Worm (Caenorhabditis elegans) whole organism, young adult: Measurements from ENCODE around the gene egl-27.
A peak's percentile ranks its signal among the peaks of the same experiment; 100 is the strongest.

Experiments
- B0336.3 ChIP-seq: fragments of 200-800 bp; sonication (Bioruptor generic); IDR thresholded peaks from 2 replicates; pipeline ENCODE4 v1.3.6; 2022; ENCODE audit warnings: missing genetic modification characterization, missing compliant biosample characterization
- F33H1.4 ChIP-seq: fragments of 200-800 bp; sonication (Bioruptor generic); IDR thresholded peaks from 2 replicates; pipeline ENCODE4 v1.3.6; 2022; ENCODE audit warnings: missing genetic modification reagents, missing genetic modification characterization, missing compliant biosample characterization
- F57A8.1 ChIP-seq: fragments of 200-800 bp; sonication (Bioruptor generic); optimal IDR thresholded peaks from 2 replicates; lab custom pipeline; 2018; ENCODE audit warnings: mild to moderate bottlenecking, missing genetic modification characterization, moderate library complexity, missing compliant biosample characterization
- K12H6.12 ChIP-seq: fragments of 200-800 bp; sonication (Bioruptor generic); optimal IDR thresholded peaks from 2 replicates; lab custom pipeline; 2018; ENCODE audit warnings: mild to moderate bottlenecking, missing genetic modification characterization, missing compliant biosample characterization
- T26A5.8 ChIP-seq: sonication (generic microtip); optimal IDR thresholded peaks from 2 replicates; lab custom pipeline; 2016; ENCODE audit warnings: missing genetic modification characterization, missing compliant biosample characterization
- Y53F4B.3 ChIP-seq: fragments of 200-800 bp; sonication (Bioruptor generic); IDR thresholded peaks from 2 replicates; pipeline ENCODE4 v1.3.6; 2022; ENCODE audit warnings: missing genetic modification reagents, missing genetic modification characterization, missing compliant biosample characterization
- atf-7 ChIP-seq: sonication (generic microtip); optimal IDR thresholded peaks from 2 replicates; lab custom pipeline; 2017; ENCODE audit warnings: mild to moderate bottlenecking, missing genetic modification characterization, missing compliant biosample characterization
- attf-5 ChIP-seq: fragments of 200-800 bp; sonication (Bioruptor generic); optimal IDR thresholded peaks from 2 replicates; lab custom pipeline; 2018; ENCODE audit warnings: mild to moderate bottlenecking, missing genetic modification characterization, missing compliant biosample characterization
- bed-2 ChIP-seq: fragments of 200-800 bp; sonication (Bioruptor generic); IDR thresholded peaks from 2 replicates; pipeline ENCODE4 v1.3.6; 2022; ENCODE audit warnings: missing genetic modification reagents, missing genetic modification characterization, missing compliant biosample characterization
- cebp-1 ChIP-seq, 2 experiments: fragments of 200-800 bp in 1 of 2; sonication (Bioruptor generic) in 1 of 2; sonication (generic microtip) in 1 of 2; IDR thresholded peaks in 1 of 2; optimal IDR thresholded peaks in 1 of 2; 2 replicates each; pipeline versions ENCODE4 v1.3.6 to Lab custom; 2017 to 2022; ENCODE audit warnings: missing compliant biosample characterization in 2 of 2, missing genetic modification characterization in 2 of 2, mild to moderate bottlenecking in 1 of 2, missing genetic modification reagents in 1 of 2, moderate library complexity in 1 of 2
- ceh-58 ChIP-seq: fragments of 200-800 bp; sonication (Bioruptor generic); IDR thresholded peaks from 2 replicates; pipeline ENCODE4 v1.3.6; 2022; ENCODE audit warnings: missing genetic modification characterization, missing compliant biosample characterization
- chd-7 ChIP-seq: sonication (generic microtip); optimal IDR thresholded peaks from 2 replicates; lab custom pipeline; 2016; ENCODE audit warnings: mild to moderate bottlenecking, missing genetic modification characterization, moderate library complexity, missing compliant biosample characterization
- die-1 ChIP-seq: sonication (generic microtip); optimal IDR thresholded peaks from 2 replicates; lab custom pipeline; 2016; ENCODE audit warnings: missing genotype, mild to moderate bottlenecking, missing genetic modification characterization, missing compliant biosample characterization
- dpl-1 ChIP-seq: fragments of 150-350 bp; optimal IDR thresholded peaks from 2 replicates; lab custom pipeline; 2014; ENCODE audit warnings: missing biosample characterization, missing genetic modification reagents, missing genetic modification characterization
- ets-4 ChIP-seq: fragments of 200-800 bp; sonication (Bioruptor generic); optimal IDR thresholded peaks from 2 replicates; lab custom pipeline; 2018; ENCODE audit warnings: mild to moderate bottlenecking, missing genetic modification characterization, missing compliant biosample characterization
- gei-17 ChIP-seq: fragments of 200-800 bp; sonication (Bioruptor generic); optimal IDR thresholded peaks from 2 replicates; lab custom pipeline; 2018; ENCODE audit warnings: mild to moderate bottlenecking, missing genetic modification characterization, missing compliant biosample characterization
- hmg-1.2 ChIP-seq: fragments of 200-800 bp; sonication (Bioruptor generic); IDR thresholded peaks from 2 replicates; pipeline ENCODE4 v1.3.6; 2022; ENCODE audit warnings: missing genetic modification reagents, missing genetic modification characterization, missing compliant biosample characterization
- let-607 ChIP-seq, 2 experiments: fragments of 200-800 bp in 1 of 2; sonication (Bioruptor generic) in 1 of 2; sonication (generic microtip) in 1 of 2; optimal IDR thresholded peaks; 2 replicates each; lab custom pipeline; 2016 to 2018; ENCODE audit warnings: mild to moderate bottlenecking in 2 of 2, missing compliant biosample characterization in 2 of 2, missing genetic modification characterization in 2 of 2, moderate library complexity in 2 of 2, missing genotype in 1 of 2
- lin-40 ChIP-seq: sonication (generic microtip); optimal IDR thresholded peaks from 2 replicates; lab custom pipeline; 2016; ENCODE audit warnings: missing genetic modification characterization, mild to moderate bottlenecking, missing compliant biosample characterization, missing genotype, missing genetic modification reagents
- lin-54 ChIP-seq: fragments of 200-800 bp; sonication (Bioruptor generic); optimal IDR thresholded peaks from 2 replicates; lab custom pipeline; 2018; ENCODE audit warnings: mild to moderate bottlenecking, missing genetic modification characterization, missing compliant biosample characterization
- lir-1 ChIP-seq: fragments of 200-800 bp; sonication (Bioruptor generic); conservative IDR thresholded peaks from 2 replicates; pipeline ENCODE4 v1.3.6; 2022; ENCODE audit warnings: missing genetic modification reagents, missing genetic modification characterization, missing compliant biosample characterization
- lsl-1 ChIP-seq: fragments of 200-800 bp; sonication (Bioruptor generic); optimal IDR thresholded peaks from 2 replicates; lab custom pipeline; 2018; ENCODE audit warnings: mild to moderate bottlenecking, missing genetic modification characterization, moderate library complexity, missing compliant biosample characterization
- madf-10 ChIP-seq: sonication (generic microtip); optimal IDR thresholded peaks from 2 replicates; lab custom pipeline; 2016; ENCODE audit warnings: mild to moderate bottlenecking, missing genetic modification characterization, missing compliant biosample characterization
- madf-3 ChIP-seq: fragments of 200-800 bp; sonication (Bioruptor generic); IDR thresholded peaks from 2 replicates; pipeline ENCODE4 v1.3.6; 2022; ENCODE audit warnings: missing genetic modification reagents, missing genetic modification characterization, missing compliant biosample characterization
- mxl-1 ChIP-seq: sonication (generic microtip); optimal IDR thresholded peaks from 2 replicates; lab custom pipeline; 2016; ENCODE audit warnings: missing genetic modification characterization, missing compliant biosample characterization
- nhr-80 ChIP-seq: sonication (generic microtip); optimal IDR thresholded peaks from 2 replicates; lab custom pipeline; 2016; ENCODE audit warnings: missing genetic modification characterization, missing compliant biosample characterization
- repo-1 ChIP-seq: sonication (generic microtip); optimal IDR thresholded peaks from 2 replicates; lab custom pipeline; 2017; ENCODE audit warnings: mild to moderate bottlenecking, missing genetic modification characterization, missing compliant biosample characterization
- rpc-1 ChIP-seq, 2 experiments: fragments of 150-350 bp in 1 of 2; sonication (generic microtip) in 1 of 2; optimal IDR thresholded peaks; 2 replicates each; lab custom pipeline; 2014 to 2018; ENCODE audit warnings: missing biosample characterization in 1 of 2, missing genetic modification characterization in 1 of 2, missing genetic modification reagents in 1 of 2, missing genotype in 1 of 2
- somi-1 ChIP-seq: fragments of 200-800 bp; sonication (Bioruptor generic); optimal IDR thresholded peaks from 2 replicates; lab custom pipeline; 2018; ENCODE audit warnings: mild to moderate bottlenecking, missing genetic modification characterization, missing compliant biosample characterization
- unc-130 ChIP-seq: sonication (generic microtip); optimal IDR thresholded peaks from 2 replicates; lab custom pipeline; 2016; ENCODE audit warnings: missing genetic modification reagents, missing genetic modification characterization, missing compliant biosample characterization
- ztf-22 ChIP-seq: fragments of 200-800 bp; sonication (Bioruptor generic); optimal IDR thresholded peaks from 2 replicates; lab custom pipeline; 2018; ENCODE audit warnings: mild to moderate bottlenecking, missing genetic modification characterization, moderate library complexity, missing compliant biosample characterization
- ztf-6 ChIP-seq: fragments of 200-800 bp; sonication (Bioruptor generic); IDR thresholded peaks from 2 replicates; pipeline ENCODE4 v1.3.6; 2022; ENCODE audit warnings: missing genetic modification reagents, missing genetic modification characterization, missing compliant biosample characterization

Gene egl-27

ce11 chrII:6821832-6822231, 13.0 kb upstream of the egl-27 start:
- no peak for TF ChIP-seq unc-130 (GFP tag; lab: Kevin White, UChicago)
- no peak for TF ChIP-seq Y53F4B.3 (GFP tag; lab: Robert Waterston, UW)
- TF ChIP-seq lin-54 (GFP tag; lab: Kevin White, UChicago) = no peak
- no peak for TF ChIP-seq madf-3 (GFP tag; lab: Robert Waterston, UW)
- TF ChIP-seq ztf-6 (GFP tag; lab: Robert Waterston, UW) = no peak
- TF ChIP-seq attf-5 (GFP tag; lab: Kevin White, UChicago) = no peak
- no peak for TF ChIP-seq ets-4 (GFP tag; lab: Kevin White, UChicago)
- no peak for TF ChIP-seq bed-2 (GFP tag; lab: Robert Waterston, UW)
- no peak for TF ChIP-seq mxl-1 (tag; lab: Kevin White, UChicago)
- no peak for TF ChIP-seq hmg-1.2
- no peak for TF ChIP-seq gei-17
- TF ChIP-seq madf-10 = no peak
- no peak for TF ChIP-seq T26A5.8 (tag; lab: Kevin White, UChicago)

ce11 chrII:6822347-6822746, 12.5 kb upstream of the egl-27 start:
- TF ChIP-seq dpl-1 (GFP tag; lab: Kevin White, UChicago) = no peak
- no peak for TF ChIP-seq F57A8.1
- peak; percentile 77 for TF ChIP-seq nhr-80 (tag; lab: Kevin White, UChicago)
- peak; percentile 16 for TF ChIP-seq ets-4 (GFP tag; lab: Kevin White, UChicago)
- TF ChIP-seq chd-7 (tag; lab: Kevin White, UChicago) = peak; percentile 54
- TF ChIP-seq lir-1 (GFP tag; lab: Robert Waterston, UW) = no peak
- peak; percentile 28 for TF ChIP-seq atf-7
- TF ChIP-seq lsl-1 (GFP tag; lab: Kevin White, UChicago) = no peak
- no peak for TF ChIP-seq F33H1.4 (GFP tag; lab: Robert Waterston, UW)
- TF ChIP-seq let-607 (tag; optimal IDR thresholded peaks at IDR 0.05; lab: Kevin White, UChicago) = peak in 1 of 2 experiments; percentile 5
- TF ChIP-seq ztf-22 (GFP tag; lab: Kevin White, UChicago) = peak; percentile 2
- no peak for TF ChIP-seq cebp-1 (GFP tag; IDR thresholded peaks at IDR 0.05; lab: Robert Waterston, UW)
- peak; percentile 45 for TF ChIP-seq cebp-1 (tag; optimal IDR thresholded peaks at IDR 0.05; lab: Kevin White, UChicago)
- peak; percentile 38 for TF ChIP-seq lin-40 (tag; lab: Kevin White, UChicago)

ce11 chrII:6823233-6823632, 11.6 kb upstream of the egl-27 start:
- TF ChIP-seq K12H6.12 (tag; lab: Kevin White, UChicago) (peak; percentile 3), repo-1 (tag; lab: Kevin White, UChicago) (no peak), nhr-80 (tag; lab: Kevin White, UChicago) (peak; percentile 3)

ce11 chrII:6823912-6824311, 10.9 kb upstream of the egl-27 start:
- TF ChIP-seq lin-40 (tag; lab: Kevin White, UChicago) (peak; percentile 9), B0336.3 (no peak), somi-1 (peak; percentile 35)

- TF ChIP-seq ceh-58 (GFP tag; lab: Robert Waterston, UW) = no peak
- peak; percentile 74 for TF ChIP-seq nhr-80 (tag; lab: Kevin White, UChicago)
Measured at ce11 chrII:6824524-6824923, 10.3 kb upstream of the egl-27 start.

ce11 chrII:6825732-6826131, 9.1 kb upstream of the egl-27 start:
- peak; percentile 52 for TF ChIP-seq nhr-80 (tag; lab: Kevin White, UChicago)
- peak; percentile 9 for TF ChIP-seq die-1 (tag; lab: Kevin White, UChicago)
- TF ChIP-seq rpc-1 (optimal IDR thresholded peaks at IDR 0.05; lab: Kevin White, UChicago) = no peak
- no peak for TF ChIP-seq rpc-1 (tag; optimal IDR thresholded peaks at IDR 0.05; lab: Kevin White, UChicago)
